Worm (Caenorhabditis elegans): ENCODE results near the gene srg-33.

srg-33 gene

DNA sequence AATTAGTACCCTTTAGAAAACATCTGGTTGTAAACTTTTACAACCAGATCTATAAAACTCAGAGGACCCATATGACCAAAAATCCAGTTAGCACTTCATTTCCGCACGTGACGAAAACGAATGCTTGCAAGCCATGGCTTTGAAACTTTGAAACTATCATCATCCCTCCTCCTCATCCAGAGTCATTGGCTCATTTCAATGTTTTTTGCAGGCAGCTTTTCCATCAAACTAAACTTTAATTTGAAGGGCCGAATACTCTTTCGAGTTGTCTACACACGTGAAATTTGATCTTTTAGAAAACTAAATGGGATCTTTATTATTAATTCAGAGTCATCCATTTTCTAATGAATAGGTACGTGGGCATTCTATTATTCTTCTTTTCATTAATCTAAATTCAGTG is 29.7 kb upstream of the srg-33 start:
- TF ChIP-seq hmg-1.2 (GFP tag; IDR thresholded peaks at IDR 0.05) (no peak), Y56A3A.18 (GFP tag; IDR thresholded peaks at IDR 0.05) (no peak), lsy-27 (tag; optimal IDR thresholded peaks at IDR 0.05; ENCODE audit: borderline replicate concordance, insufficient read depth) (no peak), mel-28 (tag; optimal IDR thresholded peaks at IDR 0.05; ENCODE audit: borderline replicate concordance) (no peak), egl-18 (GFP tag; IDR thresholded peaks at IDR 0.05) (no peak), let-607 (tag; optimal IDR thresholded peaks at IDR 0.05) (no peak), zim-3 (tag; optimal IDR thresholded peaks at IDR 0.05) (no peak), sdz-38 (tag; optimal IDR thresholded peaks at IDR 0.05) (no peak), chd-7 (tag; optimal IDR thresholded peaks at IDR 0.05) (no peak)

DNA sequence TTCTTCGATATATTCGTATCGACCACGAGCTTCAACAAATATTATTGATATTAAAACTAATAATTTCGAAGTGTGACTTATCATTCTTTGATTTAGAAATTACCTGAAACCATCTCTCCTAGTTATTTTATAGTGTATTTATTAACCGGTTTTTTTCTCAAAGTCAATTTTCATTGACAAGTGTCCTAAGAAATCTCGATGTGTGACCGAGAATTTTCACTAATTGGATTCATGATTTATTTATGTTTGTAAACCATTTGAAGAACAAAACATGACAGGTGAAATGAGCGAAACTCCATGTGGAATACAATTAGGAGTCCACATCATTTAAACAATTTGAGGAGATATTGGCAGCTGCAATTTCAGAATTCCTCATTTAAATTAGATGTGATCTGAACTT is 28.4 kb upstream of the srg-33 start, which contains the start of gene C16D9.8:
Gene C16D9.8, minus strand, starts transcription at position 101 of the 400 bp plus-strand sequence.
- TF ChIP-seq nhr-120 (GFP tag; IDR thresholded peaks at IDR 0.05) (no peak), nfyb-1 (GFP tag; IDR thresholded peaks at IDR 0.05) (no peak), F49E8.2 (tag; optimal IDR thresholded peaks at IDR 0.05; ENCODE audit: insufficient read depth) (no peak), egl-44 (GFP tag; IDR thresholded peaks at IDR 0.05) (no peak), zim-3 (tag; optimal IDR thresholded peaks at IDR 0.05) (no peak), akir-1 (GFP tag; optimal IDR thresholded peaks at IDR 0.05) (no peak), hmg-20 (GFP tag; IDR thresholded peaks at IDR 0.05) (no peak), mxl-1 (tag; optimal IDR thresholded peaks at IDR 0.05) (no peak)

DNA sequence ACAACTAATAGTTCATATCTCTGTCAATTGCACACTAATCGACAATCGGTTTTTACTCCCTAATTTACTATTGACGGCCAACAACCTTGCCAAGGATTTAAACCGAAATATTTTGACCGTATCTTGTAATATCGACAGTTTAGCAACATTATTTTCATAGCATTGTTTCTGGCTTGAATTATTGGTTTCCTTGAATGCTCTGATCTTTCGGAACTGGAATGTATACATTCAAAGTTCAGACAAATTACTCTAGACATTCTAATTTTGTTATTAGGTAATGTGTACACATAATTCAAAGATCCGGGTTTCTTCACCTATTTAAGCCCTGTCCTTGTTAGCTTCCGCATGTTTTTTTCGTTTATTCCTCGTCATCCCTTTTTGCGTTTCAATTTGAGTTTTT is 27.9 kb upstream of the srg-33 start, which contains the start of gene C16D9.9:
Gene C16D9.9, plus strand, starts transcription at position 301 of the 400 bp plus-strand sequence.
- TF ChIP-seq nfya-2 (GFP tag; IDR thresholded peaks at IDR 0.05) (no peak), zim-3 (tag; optimal IDR thresholded peaks at IDR 0.05) (no peak), ceh-79 (tag; optimal IDR thresholded peaks at IDR 0.05) (no peak), akir-1 (GFP tag; optimal IDR thresholded peaks at IDR 0.05) (no peak), ets-4 (GFP tag; optimal IDR thresholded peaks at IDR 0.05) (no peak), let-526 (GFP tag; IDR thresholded peaks at IDR 0.05) (no peak), nhr-27 (tag; optimal IDR thresholded peaks at IDR 0.05) (no peak), madf-10 (tag; optimal IDR thresholded peaks at IDR 0.05) (no peak), ztf-3 (GFP tag; optimal IDR thresholded peaks at IDR 0.05) (no peak), ceh-100 (GFP tag; IDR thresholded peaks at IDR 0.05) (no peak), atf-7 (tag; optimal IDR thresholded peaks at IDR 0.05) (no peak), rpc-1 (optimal IDR thresholded peaks at IDR 0.05) (no peak), rpc-1 (tag; optimal IDR thresholded peaks at IDR 0.05) (no peak), tbp1 (GFP tag; optimal IDR thresholded peaks at IDR 0.05) (no peak), dpff-1 (tag; optimal IDR thresholded peaks at IDR 0.05) (no peak), ztf-22 (GFP tag; optimal IDR thresholded peaks at IDR 0.05) (no peak), ccch-3 (GFP tag; optimal IDR thresholded peaks at IDR 0.05) (no peak), lir-1 (GFP tag; conservative IDR thresholded peaks at IDR 0.05) (no peak)

DNA sequence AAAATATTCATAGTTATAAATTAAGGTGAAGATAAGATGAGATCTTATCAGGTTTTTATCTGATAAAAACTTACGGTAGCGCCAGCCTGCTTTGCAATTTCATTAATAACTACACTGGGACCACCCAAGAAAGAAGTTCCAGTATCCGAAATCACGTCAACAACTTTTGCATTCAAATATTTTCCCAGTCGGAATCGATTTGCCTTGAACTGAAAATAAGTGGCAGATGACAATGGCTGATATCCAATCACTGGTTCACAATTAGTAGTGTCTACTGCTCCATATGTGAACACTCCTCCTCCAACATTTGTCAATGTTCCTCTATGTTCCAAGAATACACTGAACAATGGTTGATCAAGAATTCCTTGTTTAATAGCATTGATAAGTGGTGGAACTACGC is 25.6 kb upstream of the srg-33 start, which contains the start of gene F21F8.5:
Gene F21F8.5, minus strand, starts transcription at position 101 of the 400 bp plus-strand sequence.
- TF ChIP-seq B0019.2 (GFP tag; conservative IDR thresholded peaks at IDR 0.05), result no peak
- TF ChIP-seq egl-44 (GFP tag; IDR thresholded peaks at IDR 0.05), result no peak
- no peak for TF ChIP-seq die-1 (tag; optimal IDR thresholded peaks at IDR 0.05)
- TF ChIP-seq sptf-2 (GFP tag; optimal IDR thresholded peaks at IDR 0.05), result no peak
- no peak for TF ChIP-seq sea-2 (GFP tag; IDR thresholded peaks at IDR 0.05)
- no peak for TF ChIP-seq mes-4 (tag; optimal IDR thresholded peaks at IDR 0.05)
- no peak for TF ChIP-seq F49E8.2 (tag; optimal IDR thresholded peaks at IDR 0.05; ENCODE audit: insufficient read depth)
